Fruit fly (Drosophila melanogaster) whole organism, wandering third instar larva: Measurements from ENCODE around the gene Mettl4.

Experiments
- Jra ChIP-seq: sonication (Bioruptor generic); optimal IDR thresholded peaks from 2 replicates; lab custom pipeline; 2016; ENCODE audit warnings: missing biosample characterization, missing genetic modification characterization
- Myc ChIP-seq: fragments of >200 bp; optimal IDR thresholded peaks from 2 replicates; lab custom pipeline; 2017
- dmrt93B ChIP-seq: fragments of 200-800 bp; sonication (Bioruptor generic); optimal IDR thresholded peaks from 2 replicates; lab custom pipeline; 2018; ENCODE audit warnings: missing biosample characterization, mild to moderate bottlenecking, missing genetic modification characterization
- lola ChIP-seq: fragments of >200 bp; optimal IDR thresholded peaks from 2 replicates; lab custom pipeline; 2017; ENCODE audit warnings: missing biosample characterization, missing genetic modification characterization
- pan ChIP-seq: fragments of >200 bp; optimal IDR thresholded peaks from 2 replicates; lab custom pipeline; 2017
- psq ChIP-seq: fragments of 200-800 bp; sonication (Bioruptor generic); optimal IDR thresholded peaks from 3 replicates; lab custom pipeline; 2017; ENCODE audit warnings: missing biosample characterization, mild to moderate bottlenecking, missing genetic modification characterization, moderate library complexity
- sage ChIP-seq: fragments of 200-800 bp; sonication (Bioruptor generic); optimal IDR thresholded peaks from 2 replicates; lab custom pipeline; 2016; ENCODE audit warnings: missing biosample characterization, mild to moderate bottlenecking, missing genetic modification characterization

- TF ChIP-seq pan (lab: Kevin White, UChicago) = no peak
- no peak for TF ChIP-seq Jra (GFP tag; lab: Kevin White, UChicago)
- no peak for TF ChIP-seq Myc (lab: Kevin White, UChicago)
- no peak for TF ChIP-seq sage (GFP tag; lab: Kevin White, UChicago)
- no peak for TF ChIP-seq dmrt93B
- no peak for TF ChIP-seq psq (GFP tag; lab: Kevin White, UChicago)
- no peak for TF ChIP-seq lola (GFP tag; lab: Kevin White, UChicago)
These were observed 37.7 kb downstream of the Mettl4 start, which contains the start of gene CG12783 for dm6 chr3R:16613300-16613699.
